Fruit fly (Drosophila melanogaster) whole organism, embryonic: ENCODE measurements around the gene eIF4E5.

Experiments
- Aef1 ChIP-seq: fragments of 200-800 bp; sonication (Bioruptor generic); IDR thresholded peaks from 3 replicates; pipeline ENCODE4 v1.3.6; 2022; ENCODE audit warnings: missing biosample characterization, missing genetic modification characterization
- Atf-2 ChIP-seq: fragments of 200-800 bp; sonication (Bioruptor generic); optimal IDR thresholded peaks from 2 replicates; lab custom pipeline; 2016; ENCODE audit warnings: missing biosample characterization, missing genetic modification characterization
- Atf6 ChIP-seq: fragments of 200-800 bp; sonication (Bioruptor generic); IDR thresholded peaks from 2 replicates; pipeline ENCODE4 v1.3.6; 2022; ENCODE audit warnings: missing biosample characterization, missing genetic modification characterization
- BtbVII ChIP-seq: fragments of 200-800 bp; sonication (Bioruptor generic); optimal IDR thresholded peaks from 3 replicates; lab custom pipeline; 2017; ENCODE audit warnings: missing biosample characterization, mild to moderate bottlenecking, missing genetic modification characterization
- CG10462 ChIP-seq: fragments of 200-800 bp; sonication (Bioruptor generic); optimal IDR thresholded peaks from 2 replicates; lab custom pipeline; 2016; ENCODE audit warnings: missing biosample characterization, missing genetic modification characterization
- CG12659 ChIP-seq: fragments of 200-800 bp; sonication (Bioruptor generic); optimal IDR thresholded peaks from 3 replicates; lab custom pipeline; 2017; ENCODE audit warnings: mild to moderate bottlenecking, missing biosample characterization, missing genetic modification reagents, missing genetic modification characterization
- CG12744 ChIP-seq: fragments of 200-800 bp; sonication (Bioruptor generic); optimal IDR thresholded peaks from 2 replicates; lab custom pipeline; 2016; ENCODE audit warnings: missing biosample characterization, missing genetic modification characterization
- CG14667 ChIP-seq: fragments of 200-800 bp; sonication (Bioruptor generic); IDR thresholded peaks from 2 replicates; pipeline ENCODE4 v1.3.6; 2022; ENCODE audit warnings: missing biosample characterization, missing genetic modification characterization
- CG15696 ChIP-seq: fragments of 200-800 bp; sonication (Bioruptor generic); optimal IDR thresholded peaks from 2 replicates; lab custom pipeline; 2019; ENCODE audit warnings: missing biosample characterization, mild to moderate bottlenecking, missing genetic modification characterization, moderate library complexity
- CG1603 ChIP-seq: fragments of 200-800 bp; sonication (Bioruptor generic); optimal IDR thresholded peaks from 2 replicates; lab custom pipeline; 2019; ENCODE audit warnings: missing biosample characterization, mild to moderate bottlenecking, missing genetic modification characterization, moderate library complexity
- CG16813 ChIP-seq: fragments of 200-800 bp; sonication (Bioruptor generic); IDR thresholded peaks from 3 replicates; pipeline ENCODE4 v1.3.6; 2022; ENCODE audit warnings: missing biosample characterization, missing genetic modification characterization; ENCODE audit not compliant: partially characterized antibody
- CG17912 ChIP-seq: fragments of 200-800 bp; sonication (Bioruptor generic); optimal IDR thresholded peaks from 2 replicates; lab custom pipeline; 2018; ENCODE audit warnings: missing biosample characterization, mild to moderate bottlenecking, missing genetic modification characterization
- CG2129 ChIP-seq: fragments of 200-800 bp; sonication (Bioruptor generic); IDR thresholded peaks from 2 replicates; pipeline ENCODE4 v1.3.6; 2022; ENCODE audit warnings: missing biosample characterization, missing genetic modification characterization; ENCODE audit not compliant: partially characterized antibody
- CG3838 ChIP-seq: fragments of 200-800 bp; sonication (Bioruptor generic); optimal IDR thresholded peaks from 3 replicates; lab custom pipeline; 2016; ENCODE audit warnings: missing biosample characterization, missing genetic modification characterization
- CG5245 ChIP-seq: fragments of 200-800 bp; sonication (Bioruptor generic); optimal IDR thresholded peaks from 3 replicates; lab custom pipeline; 2016; ENCODE audit warnings: missing biosample characterization, missing genetic modification characterization
- CG8089 ChIP-seq: fragments of 200-800 bp; sonication (Bioruptor generic); optimal IDR thresholded peaks from 3 replicates; lab custom pipeline; 2016; ENCODE audit warnings: missing biosample characterization, missing genetic modification characterization
- CG9727 ChIP-seq: fragments of 200-800 bp; sonication (Bioruptor generic); optimal IDR thresholded peaks from 3 replicates; lab custom pipeline; 2017; ENCODE audit warnings: missing biosample characterization, mild to moderate bottlenecking, missing genetic modification characterization
- CoRest ChIP-seq: fragments of 200-800 bp; sonication (Bioruptor generic); optimal IDR thresholded peaks from 3 replicates; lab custom pipeline; 2018; ENCODE audit warnings: missing biosample characterization, mild to moderate bottlenecking, missing genetic modification characterization, moderate library complexity
- Deaf1 ChIP-seq: fragments of 200-800 bp; optimal IDR thresholded peaks from 3 replicates; lab custom pipeline; 2019; ENCODE audit warnings: missing biosample characterization, mild to moderate bottlenecking, missing genetic modification characterization, moderate library complexity
- Dll ChIP-seq: fragments of 200-800 bp; sonication (Bioruptor generic); IDR thresholded peaks from 4 replicates; pipeline ENCODE4 v1.3.6; 2022; ENCODE audit warnings: missing biosample characterization, missing genetic modification characterization; ENCODE audit not compliant: partially characterized antibody
- Doc2 ChIP-seq: fragments of 200-800 bp; sonication (Bioruptor generic); IDR thresholded peaks from 2 replicates; pipeline ENCODE4 v1.3.6; 2022; ENCODE audit warnings: missing biosample characterization, missing genetic modification characterization
- Drgx ChIP-seq: fragments of 200-800 bp; sonication (Bioruptor generic); IDR thresholded peaks from 2 replicates; pipeline ENCODE4 v1.3.6; 2022; ENCODE audit warnings: missing biosample characterization, missing genetic modification characterization
- Fer2 ChIP-seq: fragments of 200-800 bp; sonication (Bioruptor generic); optimal IDR thresholded peaks from 2 replicates; lab custom pipeline; 2018; ENCODE audit warnings: missing biosample characterization, mild to moderate bottlenecking, missing genetic modification characterization, moderate library complexity
- H2.0 ChIP-seq: fragments of 200-800 bp; sonication (Bioruptor generic); IDR thresholded peaks from 2 replicates; pipeline ENCODE4 v1.3.6; 2022; ENCODE audit warnings: missing biosample characterization, missing genetic modification characterization
- Hsf ChIP-seq: fragments of 200-800 bp; sonication (Bioruptor generic); optimal IDR thresholded peaks from 3 replicates; lab custom pipeline; 2016; ENCODE audit warnings: missing biosample characterization, missing genetic modification characterization
- MBD-R2 ChIP-seq: fragments of 200-800 bp; sonication (Bioruptor generic); IDR thresholded peaks from 2 replicates; pipeline ENCODE4 v1.3.6; 2022; ENCODE audit warnings: missing biosample characterization, missing genetic modification characterization
- Med ChIP-seq: fragments of 200-800 bp; sonication (Bioruptor generic); peaks from one replicate; lab custom pipeline; 2016; ENCODE audit warnings: missing biosample characterization, missing genetic modification characterization, mild to moderate bottlenecking, inconsistent platforms, moderate library complexity
- Mes4 ChIP-seq: fragments of 200-800 bp; sonication (Bioruptor generic); optimal IDR thresholded peaks from 2 replicates; lab custom pipeline; 2016; ENCODE audit warnings: missing biosample characterization, missing genetic modification characterization
- Myb ChIP-seq: fragments of 200-800 bp; sonication (Bioruptor generic); optimal IDR thresholded peaks from 2 replicates; lab custom pipeline; 2016; ENCODE audit warnings: missing biosample characterization, missing genetic modification characterization
- Nf-YB ChIP-seq: fragments of 200-800 bp; sonication (Bioruptor generic); optimal IDR thresholded peaks from 3 replicates; lab custom pipeline; 2019; ENCODE audit warnings: missing biosample characterization, mild to moderate bottlenecking, missing genetic modification characterization, moderate library complexity
- Opbp ChIP-seq: fragments of 200-800 bp; sonication (Bioruptor generic); IDR thresholded peaks from 3 replicates; pipeline ENCODE4 v1.3.6; 2022; ENCODE audit warnings: missing biosample characterization, missing genetic modification characterization; ENCODE audit not compliant: partially characterized antibody
- Optix ChIP-seq: fragments of 200-800 bp; sonication (Bioruptor generic); IDR thresholded peaks from 3 replicates; pipeline ENCODE4 v1.3.6; 2022; ENCODE audit warnings: missing biosample characterization, missing genetic modification characterization
- Pdp1 ChIP-seq, 2 experiments: fragments of 200-800 bp; sonication (Bioruptor generic); optimal IDR thresholded peaks; 3 replicates each; lab custom pipeline; 2016; ENCODE audit warnings: missing biosample characterization in 2 of 2, missing genetic modification characterization in 2 of 2, mild to moderate bottlenecking in 1 of 2, moderate library complexity in 1 of 2
- Ptx1 ChIP-seq: fragments of 200-800 bp; sonication (Bioruptor generic); IDR thresholded peaks from 2 replicates; pipeline ENCODE4 v1.3.6; 2022; ENCODE audit warnings: missing biosample characterization, missing genetic modification characterization
- YL-1 ChIP-seq: fragments of 200-800 bp; sonication (Bioruptor generic); optimal IDR thresholded peaks from 3 replicates; lab custom pipeline; 2017; ENCODE audit warnings: missing biosample characterization, mild to moderate bottlenecking, missing genetic modification characterization
- abd-A ChIP-seq: fragments of 200-800 bp; sonication (Bioruptor generic); optimal IDR thresholded peaks from 3 replicates; lab custom pipeline; 2019; ENCODE audit warnings: missing biosample characterization, mild to moderate bottlenecking, missing genetic modification characterization, moderate library complexity
- br ChIP-seq: fragments of >200 bp; optimal IDR thresholded peaks from 2 replicates; lab custom pipeline; 2017
- cwo ChIP-seq: fragments of 200-800 bp; sonication (Bioruptor generic); optimal IDR thresholded peaks from 3 replicates; lab custom pipeline; 2017; ENCODE audit warnings: missing biosample characterization, missing genetic modification characterization, mild to moderate bottlenecking, moderate library complexity, missing genetic modification reagents
- da ChIP-seq: fragments of 200-800 bp; sonication (Bioruptor generic); optimal IDR thresholded peaks from 2 replicates; lab custom pipeline; 2016; ENCODE audit warnings: missing biosample characterization, missing genetic modification characterization
- lola ChIP-seq, 3 experiments: fragments of >200 bp in 2 of 3; fragments of 200-800 bp in 1 of 3; sonication (Bioruptor generic) in 1 of 3; optimal IDR thresholded peaks; 2 replicates each; lab custom pipeline; 2017 to 2019; ENCODE audit warnings: missing biosample characterization in 3 of 3, missing genetic modification characterization in 3 of 3, mild to moderate bottlenecking in 1 of 3, moderate library complexity in 1 of 3
- mam ChIP-seq: fragments of 200-800 bp; sonication (Bioruptor generic); optimal IDR thresholded peaks from 3 replicates; lab custom pipeline; 2016; ENCODE audit warnings: missing biosample characterization, missing genetic modification characterization
- p53 ChIP-seq: fragments of 200-800 bp; sonication (Bioruptor generic); optimal IDR thresholded peaks from 2 replicates; lab custom pipeline; 2016; ENCODE audit warnings: missing biosample characterization, missing genetic modification characterization
- pb ChIP-seq: fragments of 200-800 bp; sonication (Bioruptor generic); optimal IDR thresholded peaks from 3 replicates; lab custom pipeline; 2016; ENCODE audit warnings: missing biosample characterization, missing genetic modification characterization
- pnt ChIP-seq: fragments of 200-800 bp; sonication (Bioruptor generic); optimal IDR thresholded peaks from 3 replicates; lab custom pipeline; 2016; ENCODE audit warnings: missing biosample characterization, missing genetic modification characterization
- slbo ChIP-seq: fragments of 200-800 bp; sonication (Bioruptor generic); IDR thresholded peaks from 2 replicates; pipeline ENCODE4 v1.3.6; 2022; ENCODE audit warnings: missing biosample characterization, missing genetic modification characterization
- tgo ChIP-seq: fragments of 200-800 bp; sonication (Bioruptor generic); IDR thresholded peaks from 3 replicates; pipeline ENCODE4 v1.3.6; 2022; ENCODE audit warnings: missing biosample characterization, missing genetic modification characterization
- tna ChIP-seq: fragments of 200-800 bp; sonication (Bioruptor generic); IDR thresholded peaks from 2 replicates; pipeline ENCODE4 v1.3.6; 2022; ENCODE audit warnings: missing biosample characterization, missing genetic modification characterization; ENCODE audit not compliant: partially characterized antibody
- trh ChIP-seq: fragments of 200-800 bp; sonication (Bioruptor generic); optimal IDR thresholded peaks from 2 replicates; lab custom pipeline; 2016; ENCODE audit warnings: missing biosample characterization, missing genetic modification characterization
- ttk ChIP-seq: fragments of 200-800 bp; sonication (Bioruptor generic); IDR thresholded peaks from 2 replicates; pipeline ENCODE4 v2.1.2; 2022; ENCODE audit warnings: missing biosample characterization, missing genetic modification characterization
- wor ChIP-seq: fragments of 200-800 bp; sonication (Bioruptor generic); IDR thresholded peaks from 2 replicates; pipeline ENCODE4 v1.3.6; 2022; ENCODE audit warnings: missing biosample characterization, missing genetic modification characterization
- yki ChIP-seq: fragments of >200 bp; optimal IDR thresholded peaks from 3 replicates; lab custom pipeline; 2018

Gene eIF4E5

DNA sequence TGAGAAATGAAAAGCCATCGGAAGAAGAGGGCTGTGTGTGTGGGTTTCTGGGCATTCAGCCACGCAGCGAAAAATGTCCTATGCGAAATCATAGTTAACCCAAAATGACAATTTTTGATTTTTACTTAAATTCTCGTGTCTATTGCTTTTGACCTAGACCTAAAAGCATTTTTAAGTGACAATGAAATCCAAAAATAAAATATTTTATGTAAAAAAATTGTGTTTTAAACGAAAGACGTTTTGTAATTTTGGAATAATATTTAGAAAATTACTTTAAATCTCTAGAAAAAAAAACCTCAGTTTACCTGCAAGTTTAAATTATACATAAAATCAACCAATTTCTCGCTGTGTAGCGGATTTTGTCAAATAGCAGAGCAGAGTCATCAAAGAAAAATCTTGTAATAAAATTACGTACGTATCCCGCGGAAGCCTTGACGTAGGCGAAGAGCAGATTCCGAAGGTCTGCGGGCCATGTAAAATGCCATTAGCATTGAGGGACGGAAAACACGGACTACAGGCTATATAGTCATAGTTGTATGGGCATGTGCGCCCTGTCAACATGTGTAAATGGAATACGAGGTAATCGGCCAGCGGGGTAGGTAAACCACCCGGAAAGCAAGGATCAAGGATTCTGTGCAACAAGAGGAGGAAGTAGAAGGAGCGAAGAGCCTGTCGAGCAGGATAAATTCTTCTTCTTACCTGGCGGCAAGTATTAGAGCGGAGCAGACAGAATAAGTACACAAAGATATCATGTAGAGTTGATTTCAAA is 15.2 kb downstream of the eIF4E5 start (continued):
- no peak for TF ChIP-seq pb (GFP tag; lab: Kevin White, UChicago)
- no peak for TF ChIP-seq CG16813 (GFP tag; lab: Robert Waterston, UW)
- TF ChIP-seq cwo, result no peak
- TF ChIP-seq CG8089 (GFP tag; lab: Kevin White, UChicago), result no peak
- TF ChIP-seq Atf-2 (GFP tag; lab: Kevin White, UChicago), result no peak
- no peak for TF ChIP-seq CG3838 (GFP tag; lab: Kevin White, UChicago)
- TF ChIP-seq H2.0 (GFP tag; lab: Robert Waterston, UW), result no peak
- TF ChIP-seq ttk, result no peak
- no peak for TF ChIP-seq Doc2 (GFP tag; lab: Robert Waterston, UW)
- TF ChIP-seq trh (GFP tag; lab: Kevin White, UChicago), result no peak
- TF ChIP-seq CG15696 (tag; lab: Kevin White, UChicago), result no peak
- TF ChIP-seq Med (GFP tag; lab: Kevin White, UChicago), result peak; percentile 73
- no peak for TF ChIP-seq Nf-YB (GFP tag; lab: Kevin White, UChicago)
- TF ChIP-seq BtbVII (GFP tag; lab: Kevin White, UChicago), result peak; percentile 30
- TF ChIP-seq CG5245, result no peak
- no peak for TF ChIP-seq YL-1 (GFP tag; lab: Kevin White, UChicago)
- TF ChIP-seq Opbp (GFP tag; lab: Robert Waterston, UW), result no peak
- peak in 1 of 2 experiments; percentile 19 for TF ChIP-seq Pdp1 (GFP tag; optimal IDR thresholded peaks at IDR 0.05; lab: Kevin White, UChicago)
- no peak for TF ChIP-seq Aef1 (GFP tag; lab: Robert Waterston, UW)
- no peak for TF ChIP-seq pnt (GFP tag; lab: Kevin White, UChicago)
- no peak for TF ChIP-seq Atf6
- no peak for TF ChIP-seq CG10462
- no peak for TF ChIP-seq CG1603 (tag; lab: Kevin White, UChicago)
- TF ChIP-seq Myb (GFP tag; lab: Kevin White, UChicago), result no peak
- TF ChIP-seq p53 (GFP tag; lab: Kevin White, UChicago), result no peak
- TF ChIP-seq Optix (GFP tag; lab: Robert Waterston, UW), result no peak
- no peak for TF ChIP-seq CG12744 (GFP tag; lab: Kevin White, UChicago)
- no peak for TF ChIP-seq yki (lab: Kevin White, UChicago)
- no peak for TF ChIP-seq CG2129
- no peak; the same call in 2 of the 3 replicates for TF ChIP-seq tgo
- peak; percentile 32 for TF ChIP-seq CoRest (tag; lab: Kevin White, UChicago)
- TF ChIP-seq Ptx1 (GFP tag; lab: Robert Waterston, UW), result peak; percentile 48
- TF ChIP-seq CG17912 (GFP tag; lab: Kevin White, UChicago), result no peak
- no peak for TF ChIP-seq tna (GFP tag; lab: Robert Waterston, UW)
- TF ChIP-seq mam (GFP tag; lab: Kevin White, UChicago), result no peak
- TF ChIP-seq wor (GFP tag; lab: Robert Waterston, UW), result no peak
- no peak for TF ChIP-seq br
- TF ChIP-seq CG14667, result no peak
- no peak; the same call in 1 of the 2 replicates for TF ChIP-seq MBD-R2 (GFP tag; lab: Robert Waterston, UW)
- TF ChIP-seq lola (GFP tag; optimal IDR thresholded peaks at IDR 0.05; lab: Kevin White, UChicago), result no peak
- no peak for TF ChIP-seq abd-A (tag; lab: Kevin White, UChicago)
- peak; percentile 38 for TF ChIP-seq CG12659
- no peak for TF ChIP-seq Deaf1 (tag; lab: Kevin White, UChicago)
- TF ChIP-seq da (GFP tag; lab: Kevin White, UChicago), result no peak
- TF ChIP-seq Hsf (GFP tag; lab: Kevin White, UChicago), result no peak
- peak; percentile 9; the same call in 1 of the 2 replicates for TF ChIP-seq Drgx (GFP tag; lab: Robert Waterston, UW)
- TF ChIP-seq slbo (GFP tag; lab: Robert Waterston, UW), result peak; percentile 56
- no peak for TF ChIP-seq Fer2 (tag; lab: Kevin White, UChicago)
- peak; percentile 23 for TF ChIP-seq CG9727
- TF ChIP-seq Mes4 (GFP tag; lab: Kevin White, UChicago), result no peak
- TF ChIP-seq Dll (GFP tag; lab: Robert Waterston, UW), result no peak
